Worm (Caenorhabditis elegans) whole organism, L3 larva: Measurements from ENCODE around the gene F13H10.9.
"Not testable (repeated sequence)": the region's sequence is repeated elsewhere in the genome, so short reads cannot be mapped to it uniquely, and the experiment has no call there.

ENCODE experiments used
- R02D3.7 ChIP-seq: fragments of 150-350 bp; optimal IDR thresholded peaks from 2 replicates; lab custom pipeline; 2014; ENCODE audit warnings: missing biosample characterization, missing genetic modification characterization
- ZK546.5 ChIP-seq: sonication (generic microtip); optimal IDR thresholded peaks from 2 replicates; lab custom pipeline; 2017; ENCODE audit warnings: missing biosample characterization, missing genetic modification characterization
- ama-1 ChIP-seq: fragments of 150-350 bp; optimal IDR thresholded peaks from 2 replicates; lab custom pipeline; 2018
- ceh-16 ChIP-seq: sonication (generic microtip); optimal IDR thresholded peaks from 2 replicates; lab custom pipeline; 2017; ENCODE audit warnings: missing biosample characterization, missing genetic modification characterization
- daf-12 ChIP-seq: fragments of 150-350 bp; optimal IDR thresholded peaks from 2 replicates; lab custom pipeline; 2014; ENCODE audit warnings: missing biosample characterization, missing genetic modification reagents, missing genetic modification characterization
- elt-2 ChIP-seq: sonication (generic microtip); optimal IDR thresholded peaks from 2 replicates; lab custom pipeline; 2016; ENCODE audit warnings: missing genetic modification reagents, mild to moderate bottlenecking, missing genetic modification characterization, missing compliant biosample characterization
- elt-3 ChIP-seq, 3 experiments: fragments of 150-350 bp in 1 of 3; sonication (generic microtip) in 2 of 3; optimal IDR thresholded peaks; 2 replicates in 2 of 3; 4 replicates in 1 of 3; lab custom pipeline; 2014 to 2017; ENCODE audit warnings: missing biosample characterization in 3 of 3, missing genetic modification characterization in 3 of 3
- eor-1 ChIP-seq, 2 experiments: fragments of 150-350 bp; optimal IDR thresholded peaks; 2 replicates each; lab custom pipeline; 2014 to 2018; ENCODE audit warnings: missing biosample characterization in 2 of 2, missing genetic modification characterization in 2 of 2
- fkh-10 ChIP-seq: sonication (generic microtip); optimal IDR thresholded peaks from 2 replicates; lab custom pipeline; 2017; ENCODE audit warnings: missing biosample characterization, missing genetic modification reagents, missing genetic modification characterization
- fkh-2 ChIP-seq: fragments of 150-350 bp; optimal IDR thresholded peaks from 2 replicates; lab custom pipeline; 2014; ENCODE audit warnings: missing biosample characterization, missing genetic modification reagents, missing genetic modification characterization
- hmg-11 ChIP-seq: sonication (generic microtip); optimal IDR thresholded peaks from 2 replicates; lab custom pipeline; 2016; ENCODE audit warnings: missing genetic modification characterization, missing compliant biosample characterization
- jun-1 ChIP-seq: fragments of 150-350 bp; optimal IDR thresholded peaks from 2 replicates; lab custom pipeline; 2014; ENCODE audit warnings: missing biosample characterization, missing genetic modification reagents, missing genetic modification characterization
- lin-15B ChIP-seq: fragments of 150-350 bp; optimal IDR thresholded peaks from 2 replicates; lab custom pipeline; 2014; ENCODE audit warnings: missing biosample characterization, missing genetic modification characterization
- lsy-12 ChIP-seq: sonication (generic microtip); optimal IDR thresholded peaks from 2 replicates; lab custom pipeline; 2016; ENCODE audit warnings: mild to moderate bottlenecking, missing genetic modification characterization, missing compliant biosample characterization
- mdl-1 ChIP-seq: fragments of 150-350 bp; optimal IDR thresholded peaks from 2 replicates; lab custom pipeline; 2014; ENCODE audit warnings: missing biosample characterization, missing genetic modification characterization
- nfya-1 ChIP-seq: sonication (generic microtip); optimal IDR thresholded peaks from 2 replicates; lab custom pipeline; 2017; ENCODE audit warnings: missing genetic modification characterization, mild to moderate bottlenecking, missing compliant biosample characterization, antibody characterized with exemption, moderate library complexity; ENCODE audit not compliant: insufficient read depth
- nhr-11 ChIP-seq: fragments of 150-350 bp; optimal IDR thresholded peaks from 2 replicates; lab custom pipeline; 2014; ENCODE audit warnings: missing biosample characterization, missing genetic modification characterization
- nhr-12 ChIP-seq: fragments of 150-350 bp; optimal IDR thresholded peaks from 2 replicates; lab custom pipeline; 2014; ENCODE audit warnings: missing biosample characterization, missing genetic modification characterization
- nhr-23 ChIP-seq: fragments of 150-350 bp; optimal IDR thresholded peaks from 2 replicates; lab custom pipeline; 2014; ENCODE audit warnings: missing biosample characterization, missing genetic modification reagents, missing genetic modification characterization
- nhr-237 ChIP-seq: fragments of 150-350 bp; optimal IDR thresholded peaks from 2 replicates; lab custom pipeline; 2014; ENCODE audit warnings: missing biosample characterization, missing genetic modification characterization
- nhr-25 ChIP-seq: sonication (generic microtip); optimal IDR thresholded peaks from 2 replicates; lab custom pipeline; 2017; ENCODE audit warnings: missing biosample characterization, missing genetic modification characterization
- nhr-28 ChIP-seq: fragments of 150-350 bp; optimal IDR thresholded peaks from 2 replicates; lab custom pipeline; 2014; ENCODE audit warnings: missing biosample characterization, missing genetic modification characterization
- pha-4 ChIP-seq: fragments of 150-350 bp; optimal IDR thresholded peaks from 2 replicates; lab custom pipeline; 2014; ENCODE audit warnings: missing biosample characterization, missing genetic modification reagents, missing genetic modification characterization
- pqm-1 ChIP-seq: fragments of 150-350 bp; optimal IDR thresholded peaks from 2 replicates; lab custom pipeline; 2017; ENCODE audit warnings: missing biosample characterization, missing genetic modification characterization, inconsistent platforms
- skn-1 ChIP-seq: fragments of 150-350 bp; optimal IDR thresholded peaks from 2 replicates; lab custom pipeline; 2014; ENCODE audit warnings: missing biosample characterization, missing genetic modification characterization
- tbx-2 ChIP-seq: sonication (generic microtip); optimal IDR thresholded peaks from 2 replicates; lab custom pipeline; 2016; ENCODE audit warnings: mild to moderate bottlenecking, missing genetic modification characterization, missing compliant biosample characterization
- unc-39 ChIP-seq: sonication (generic microtip); optimal IDR thresholded peaks from 4 replicates; lab custom pipeline; 2017; ENCODE audit warnings: missing biosample characterization, missing genetic modification characterization
- unc-62 ChIP-seq: fragments of 150-350 bp; sonication (generic microtip); optimal IDR thresholded peaks from 4 replicates; lab custom pipeline; 2014; ENCODE audit warnings: missing biosample characterization, missing genetic modification reagents, missing genetic modification characterization
- ztf-11 ChIP-seq: fragments of 150-350 bp; optimal IDR thresholded peaks from 2 replicates; lab custom pipeline; 2014; ENCODE audit warnings: missing biosample characterization, missing genetic modification characterization
- ztf-4 ChIP-seq: fragments of 150-350 bp; optimal IDR thresholded peaks from 2 replicates; lab custom pipeline; 2014; ENCODE audit warnings: missing biosample characterization, missing genetic modification characterization

The F13H10.9 gene

ce11 chrIV:10985568-10986035 lies 16.1 kb upstream of the F13H10.9 start, which contains the start of gene cyb-2.1:
Gene cyb-2.1, plus strand, starts transcription at chrIV:10985985.
- TF ChIP-seq mdl-1 (tag; lab: Kevin White, UChicago) (no peak), skn-1 (tag; lab: Kevin White, UChicago) (no peak), ceh-16 (tag; lab: Kevin White, UChicago) (no peak), nfya-1 (no peak), lin-15B (tag; lab: Kevin White, UChicago) (no peak), tbx-2 (no peak), eor-1 (tag; optimal IDR thresholded peaks at IDR 0.05; lab: Kevin White, UChicago) (no peak)

- not testable (repeated sequence) for TF ChIP-seq ama-1 (lab: Kevin White, UChicago); pha-4 (tag; lab: Kevin White, UChicago); nhr-12 (tag; lab: Kevin White, UChicago)
These were observed 14.3 kb upstream of the F13H10.9 start, which contains the start of gene Y43E12A.3 for ce11 chrIV:10987342-10987945. Gene Y43E12A.3, plus strand, starts transcription at chrIV:10987895.

- no peak for TF ChIP-seq nhr-12 (tag; lab: Kevin White, UChicago)
These were observed 11.0 kb upstream of the F13H10.9 start, which contains the start of gene F13H10.5 for ce11 chrIV:10990699-10991098. Gene F13H10.5, plus strand, starts transcription at chrIV:10990999.

- TF ChIP-seq elt-2 (tag; lab: Kevin White, UChicago), result no peak
- TF ChIP-seq nhr-28 (tag; lab: Kevin White, UChicago), result no peak
- TF ChIP-seq jun-1 (tag; lab: Kevin White, UChicago), result no peak
- no peak for TF ChIP-seq skn-1 (tag; lab: Kevin White, UChicago)
- TF ChIP-seq pha-4 (tag; lab: Kevin White, UChicago), result no peak
- TF ChIP-seq, all 47 proteins: peak for 0
These were observed 2.6 kb downstream of the F13H10.9 start, which contains the start of gene F13H10.1 for ce11 chrIV:11004273-11004672. Gene F13H10.1, plus strand, starts transcription at chrIV:11004573.

DNA sequence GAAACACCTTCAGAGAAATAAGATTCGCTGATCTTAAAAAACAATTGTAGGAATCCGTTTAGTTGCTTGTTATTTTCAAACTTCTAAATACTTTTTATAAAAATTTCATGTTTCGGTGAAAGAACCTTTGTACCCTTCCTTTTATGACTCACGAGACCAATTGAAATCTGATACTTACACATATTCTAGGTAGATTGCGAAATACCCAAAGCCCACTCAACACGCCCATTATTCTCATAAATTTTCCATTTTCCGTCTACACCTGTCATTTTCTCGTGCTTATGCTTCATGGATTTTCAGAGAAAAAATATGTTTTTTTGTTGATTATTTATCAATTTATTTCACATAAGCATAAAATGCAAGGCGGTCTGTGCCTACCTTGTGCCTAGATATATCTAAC lies 4.7 kb downstream of the F13H10.9 start:
- TF ChIP-seq nhr-11 (tag; lab: Kevin White, UChicago) (peak; percentile 40), R02D3.7 (no peak)

ce11 chrIV:11006868-11007267 lies 5.2 kb downstream of the F13H10.9 start:
- TF ChIP-seq lsy-12 (tag; lab: Kevin White, UChicago) (no peak), fkh-10 (GFP tag; lab: Kevin White, UChicago) (no peak), elt-3 (tag; optimal IDR thresholded peaks at IDR 0.05; lab: Kevin White, UChicago) (no peak), ztf-11 (tag; lab: Kevin White, UChicago) (no peak), unc-39 (tag; lab: Kevin White, UChicago) (no peak), lin-15B (tag; lab: Kevin White, UChicago) (no peak), nhr-237 (tag; lab: Kevin White, UChicago) (no peak), daf-12 (tag; lab: Kevin White, UChicago) (no peak), unc-62 (GFP tag; lab: Kevin White, UChicago) (no peak), pqm-1 (tag; lab: Kevin White, UChicago) (no peak), fkh-2 (tag; lab: Kevin White, UChicago) (no peak)
- TF ChIP-seq, all 47 proteins: peak for 0

DNA sequence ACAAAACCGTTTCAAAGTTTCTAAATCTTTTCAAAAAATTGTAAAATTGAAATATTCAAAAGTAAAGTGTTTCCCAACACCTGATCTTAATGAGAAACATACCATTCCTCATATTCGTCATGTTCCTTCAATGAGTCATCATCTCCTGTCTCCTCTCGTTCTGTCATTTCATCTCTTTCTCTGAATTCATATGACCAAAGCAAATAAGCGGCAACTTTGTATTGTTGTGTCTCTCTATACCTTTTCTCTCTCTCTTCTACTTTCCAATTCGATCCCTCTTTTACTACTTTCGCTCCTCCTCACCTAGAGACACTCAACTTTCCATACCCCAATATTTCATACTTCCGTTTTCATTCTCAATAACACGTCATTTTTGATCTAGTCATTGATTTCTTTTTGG lies 6.5 kb downstream of the F13H10.9 start:
- TF ChIP-seq pqm-1 (tag; lab: Kevin White, UChicago) (no peak), nfya-1 (peak; percentile 1), ztf-4 (tag; lab: Kevin White, UChicago) (no peak), jun-1 (tag; lab: Kevin White, UChicago) (peak; percentile 10), hmg-11 (tag; lab: Kevin White, UChicago) (peak; percentile 48), ZK546.5 (no peak), pha-4 (tag; lab: Kevin White, UChicago) (peak; percentile 81), nhr-25 (peak; percentile 20), nhr-23 (peak; percentile 54)
